Worm (Caenorhabditis elegans) whole organism, dauer: Measurements from ENCODE around the gene srh-134.

Experiments
- unc-62 ChIP-seq: sonication (generic microtip); optimal IDR thresholded peaks from 2 replicates; lab custom pipeline; 2017; ENCODE audit warnings: missing biosample characterization, missing genetic modification reagents, missing genetic modification characterization

The srh-134 gene

DNA sequence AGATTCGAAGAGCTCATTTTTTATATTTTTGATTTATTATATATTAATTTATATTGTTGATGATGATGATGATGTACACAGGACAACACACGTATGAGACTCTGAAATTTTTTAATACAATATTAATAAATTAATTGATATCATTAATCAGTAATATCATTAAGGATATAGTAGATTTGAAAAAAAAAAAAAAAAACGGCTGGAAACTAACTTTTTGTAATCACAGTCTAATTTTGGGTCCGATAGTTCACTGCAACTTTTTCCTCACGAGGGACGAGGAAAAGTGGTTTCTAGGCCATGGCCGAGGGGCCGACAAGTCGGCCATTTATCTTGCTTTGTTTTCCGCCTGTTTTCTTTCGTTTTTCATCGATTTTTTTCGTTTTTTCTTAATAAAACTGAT lies 50.4 kb downstream of the srh-134 start, which contains the start of gene gck-3:
Gene gck-3, minus strand, starts transcription at position 101 of the 400 bp plus-strand sequence.
- no peak for TF ChIP-seq unc-62 (GFP tag; lab: Kevin White, UChicago)
